Worm (Caenorhabditis elegans): ENCODE data around the gene srbc-33.

The srbc-33 gene

DNA sequence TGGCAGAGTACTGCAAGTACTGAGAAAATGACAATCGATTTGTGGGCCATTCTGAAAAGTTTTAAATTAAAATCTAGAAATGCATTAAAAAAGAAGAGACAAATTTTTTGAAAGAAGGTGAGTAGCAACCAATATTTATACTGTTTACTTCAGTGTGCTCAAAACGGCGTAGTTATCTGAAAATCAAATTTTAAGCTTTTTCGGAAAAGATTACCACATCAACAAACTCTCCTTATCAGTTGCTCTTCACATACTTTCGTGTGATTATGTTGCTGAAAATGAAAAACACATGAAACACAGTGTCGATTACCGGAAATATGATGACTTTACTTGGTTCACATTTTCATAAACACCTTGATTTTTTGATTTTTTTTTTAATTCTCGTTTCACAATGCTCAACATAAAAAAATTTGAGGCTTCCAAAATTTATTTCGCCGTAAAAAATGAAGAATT, 2.0 kb downstream of the srbc-33 start, which contains the start of gene lys-7 (continued):
- TF ChIP-seq T23F11.4 (GFP tag; optimal IDR thresholded peaks at IDR 0.05), result no peak

ce11 chrV:3480346-3480745, 4.3 kb downstream of the srbc-33 start, which contains the start of gene srbc-30:
TSS of gene srbc-30 (minus strand) at chrV:3480446.
- no peak for TF ChIP-seq pha-4 (tag; optimal IDR thresholded peaks at IDR 0.05)
- TF ChIP-seq unc-55 (GFP tag; optimal IDR thresholded peaks at IDR 0.05), result no peak
- no peak for TF ChIP-seq eyg-1 (tag; optimal IDR thresholded peaks at IDR 0.05)

DNA sequence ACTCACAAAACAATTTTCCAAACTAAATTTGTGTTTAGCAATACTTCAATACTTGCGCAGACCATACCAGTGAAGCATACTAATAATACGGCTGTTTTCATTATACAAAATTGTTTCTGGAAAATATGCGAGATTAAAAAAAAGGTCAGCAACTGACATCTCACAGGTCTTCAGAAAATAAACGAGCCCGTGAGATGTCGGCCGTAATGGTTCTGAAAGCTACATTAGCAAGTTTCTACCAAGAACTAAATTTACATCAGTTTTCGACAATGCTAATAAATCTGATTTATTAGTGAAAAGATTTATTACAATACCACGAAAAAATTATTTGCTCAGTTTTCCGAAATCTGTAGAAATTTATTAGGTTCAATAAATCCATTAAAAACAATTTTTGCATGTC, 7.1 kb downstream of the srbc-33 start, which contains the start of gene srbc-31:
Gene srbc-31 (minus strand): TSS at position 101 of the 400 bp plus-strand sequence.
- TF ChIP-seq elt-4 (tag; optimal IDR thresholded peaks at IDR 0.05) (no peak), che-1 (tag; optimal IDR thresholded peaks at IDR 0.05) (no peak), ahr-1 (tag; optimal IDR thresholded peaks at IDR 0.05) (no peak), pag-3 (tag; optimal IDR thresholded peaks at IDR 0.05; ENCODE audit: borderline replicate concordance) (no peak), pqm-1 (tag; optimal IDR thresholded peaks at IDR 0.05) (no peak), ceh-2 (tag; optimal IDR thresholded peaks at IDR 0.05) (no peak), F13H6.1 (tag; optimal IDR thresholded peaks at IDR 0.05) (no peak), sox-2 (GFP tag; IDR thresholded peaks at IDR 0.05) (no peak), elt-2 (tag; optimal IDR thresholded peaks at IDR 0.05) (no peak), ttx-3 (tag; optimal IDR thresholded peaks at IDR 0.05) (no peak), nhr-232 (tag; optimal IDR thresholded peaks at IDR 0.05) (no peak), unc-55 (GFP tag; optimal IDR thresholded peaks at IDR 0.05) (no peak), syd-9 (tag; optimal IDR thresholded peaks at IDR 0.05) (no peak), gmeb-2 (tag; optimal IDR thresholded peaks at IDR 0.05) (no peak), dmd-4 (tag; optimal IDR thresholded peaks at IDR 0.05; ENCODE audit: borderline replicate concordance) (no peak), hlh-6 (tag; optimal IDR thresholded peaks at IDR 0.05) (no peak), zip-5 (tag; optimal IDR thresholded peaks at IDR 0.05) (no peak)

ce11 chrV:3476228-3476627, 8.4 kb downstream of the srbc-33 start:
- TF ChIP-seq eyg-1 (tag; optimal IDR thresholded peaks at IDR 0.05) (no peak), ceh-6 (GFP tag; optimal IDR thresholded peaks at IDR 0.05) (no peak), ceh-18 (tag; optimal IDR thresholded peaks at IDR 0.05) (no peak), nhr-11 (tag; optimal IDR thresholded peaks at IDR 0.05) (no peak), hlh-30 (tag; optimal IDR thresholded peaks at IDR 0.05; ENCODE audit: insufficient read depth) (no peak), rnt-1 (tag; optimal IDR thresholded peaks at IDR 0.05) (no peak), lim-6 (tag; optimal IDR thresholded peaks at IDR 0.05) (no peak), ceh-9 (tag; optimal IDR thresholded peaks at IDR 0.05) (no peak)

- no peak for TF ChIP-seq ztf-16 (tag; optimal IDR thresholded peaks at IDR 0.05)
- TF ChIP-seq elt-4 (tag; optimal IDR thresholded peaks at IDR 0.05), result no peak
- no peak for TF ChIP-seq pax-1 (tag; optimal IDR thresholded peaks at IDR 0.05)
- TF ChIP-seq ref-2 (tag; optimal IDR thresholded peaks at IDR 0.05), result no peak
- TF ChIP-seq fax-1 (tag; optimal IDR thresholded peaks at IDR 0.05), result no peak
- TF ChIP-seq ceh-22 (tag; optimal IDR thresholded peaks at IDR 0.05), result no peak
- no peak for TF ChIP-seq hlh-15 (tag; optimal IDR thresholded peaks at IDR 0.05)
- TF ChIP-seq pqm-1 (tag; optimal IDR thresholded peaks at IDR 0.05), result no peak
Observed at ce11 chrV:3475021-3475420, 9.6 kb downstream of the srbc-33 start, which contains the start of gene oac-2. TSS of gene oac-2 (minus strand) at chrV:3475121.

DNA sequence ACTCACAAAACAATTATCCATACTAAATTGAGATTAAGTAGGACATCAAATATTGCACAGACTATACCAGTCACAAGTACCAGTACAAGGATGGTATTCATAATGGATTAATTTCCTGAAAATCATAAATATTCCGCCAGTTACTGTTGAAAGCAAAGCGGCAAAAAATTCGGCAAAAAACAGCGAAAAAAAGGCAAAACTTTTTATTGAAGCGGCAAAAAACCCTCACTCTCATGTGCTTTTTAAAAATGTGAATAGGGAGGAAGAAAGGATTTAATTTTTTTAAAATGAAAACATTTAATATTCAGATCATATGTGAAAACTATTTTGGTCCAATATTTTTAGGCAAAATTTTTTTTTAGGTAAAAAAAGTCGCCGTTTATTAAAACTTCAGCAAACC, 13.8 kb downstream of the srbc-33 start, which contains the start of gene srbc-29:
Gene srbc-29 (minus strand): TSS at position 101 of the 400 bp plus-strand sequence.
- TF ChIP-seq mec-3 (tag; optimal IDR thresholded peaks at IDR 0.05; ENCODE audit: borderline replicate concordance) (no peak), pha-2 (tag; optimal IDR thresholded peaks at IDR 0.05) (no peak), ceh-19 (GFP tag; optimal IDR thresholded peaks at IDR 0.05) (no peak), ceh-2 (tag; optimal IDR thresholded peaks at IDR 0.05) (no peak), sox-4 (tag; optimal IDR thresholded peaks at IDR 0.05) (no peak)
